Worm (Caenorhabditis elegans) whole organism, late embryonic: ENCODE measurements around the gene cdh-1.
A peak's percentile ranks its signal among the peaks of the same experiment; 100 is the strongest.

Experiments
- C08G9.2 ChIP-seq: sonication (generic microtip); optimal IDR thresholded peaks from 2 replicates; lab custom pipeline; 2016; ENCODE audit warnings: mild to moderate bottlenecking, missing genetic modification characterization, moderate library complexity, missing compliant biosample characterization
- C38D4.7 ChIP-seq: fragments of 200-800 bp; sonication (Bioruptor generic); optimal IDR thresholded peaks from 2 replicates; lab custom pipeline; 2018; ENCODE audit warnings: mild to moderate bottlenecking, missing genetic modification characterization, moderate library complexity, missing compliant biosample characterization
- F13H6.1 ChIP-seq: sonication (generic microtip); optimal IDR thresholded peaks from 2 replicates; lab custom pipeline; 2016; ENCODE audit warnings: missing genetic modification characterization, missing compliant biosample characterization
- K09A11.1 ChIP-seq: sonication (generic microtip); optimal IDR thresholded peaks from 2 replicates; lab custom pipeline; 2017; ENCODE audit warnings: antibody characterized with exemption, mild to moderate bottlenecking, missing genetic modification characterization, missing compliant biosample characterization; ENCODE audit not compliant: insufficient read depth
- ahr-1 ChIP-seq: sonication (generic microtip); optimal IDR thresholded peaks from 2 replicates; lab custom pipeline; 2016; ENCODE audit warnings: missing genetic modification characterization, missing compliant biosample characterization
- ceh-14 ChIP-seq: sonication (generic microtip); optimal IDR thresholded peaks from 2 replicates; lab custom pipeline; 2016; ENCODE audit warnings: missing genotype, missing genetic modification characterization, missing compliant biosample characterization
- ceh-18 ChIP-seq: sonication (generic microtip); optimal IDR thresholded peaks from 2 replicates; lab custom pipeline; 2016; ENCODE audit warnings: missing genetic modification characterization, missing compliant biosample characterization
- ceh-19 ChIP-seq: fragments of 200-800 bp; sonication (Bioruptor generic); optimal IDR thresholded peaks from 2 replicates; lab custom pipeline; 2018; ENCODE audit warnings: mild to moderate bottlenecking, missing genetic modification characterization, missing compliant biosample characterization
- ceh-22 ChIP-seq: sonication (generic microtip); optimal IDR thresholded peaks from 2 replicates; lab custom pipeline; 2017; ENCODE audit warnings: missing biosample characterization, missing genetic modification characterization
- ceh-24 ChIP-seq: sonication (generic microtip); optimal IDR thresholded peaks from 2 replicates; lab custom pipeline; 2016; ENCODE audit warnings: mild to moderate bottlenecking, missing genetic modification characterization, missing compliant biosample characterization
- ceh-30 ChIP-seq: fragments of 150-350 bp; optimal IDR thresholded peaks from 2 replicates; lab custom pipeline; 2014; ENCODE audit warnings: missing biosample characterization, missing genetic modification characterization
- ceh-31 ChIP-seq: sonication (generic microtip); optimal IDR thresholded peaks from 2 replicates; lab custom pipeline; 2016; ENCODE audit warnings: missing genetic modification characterization, missing compliant biosample characterization
- ceh-45 ChIP-seq: fragments of 200-800 bp; sonication (Bioruptor generic); IDR thresholded peaks from 2 replicates; pipeline ENCODE4 v1.3.6; 2022; ENCODE audit warnings: missing genetic modification reagents, missing genetic modification characterization, missing compliant biosample characterization
- ceh-48 ChIP-seq: sonication (generic microtip); optimal IDR thresholded peaks from 2 replicates; lab custom pipeline; 2016; ENCODE audit warnings: missing genetic modification characterization, inconsistent platforms, missing compliant biosample characterization
- ceh-6 ChIP-seq: fragments of 200-800 bp; sonication (Bioruptor generic); optimal IDR thresholded peaks from 2 replicates; lab custom pipeline; 2018; ENCODE audit warnings: mild to moderate bottlenecking, missing genetic modification characterization, missing compliant biosample characterization
- ceh-9 ChIP-seq: sonication (generic microtip); optimal IDR thresholded peaks from 2 replicates; lab custom pipeline; 2016; ENCODE audit warnings: mild to moderate bottlenecking, missing genetic modification characterization, inconsistent platforms, missing compliant biosample characterization
- che-1 ChIP-seq: sonication (generic microtip); optimal IDR thresholded peaks from 2 replicates; lab custom pipeline; 2016; ENCODE audit warnings: mild to moderate bottlenecking, missing genetic modification characterization, missing compliant biosample characterization
- dmd-4 ChIP-seq: sonication (generic microtip); optimal IDR thresholded peaks from 2 replicates; lab custom pipeline; 2016; ENCODE audit warnings: borderline replicate concordance, missing genetic modification characterization, missing compliant biosample characterization
- dve-1 ChIP-seq: sonication (generic microtip); optimal IDR thresholded peaks from 2 replicates; lab custom pipeline; 2017; ENCODE audit warnings: antibody characterized with exemption, mild to moderate bottlenecking, missing genetic modification characterization, missing compliant biosample characterization
- elt-4 ChIP-seq: sonication (generic microtip); optimal IDR thresholded peaks from 2 replicates; lab custom pipeline; 2016; ENCODE audit warnings: missing genetic modification characterization, missing compliant biosample characterization
- ets-4 ChIP-seq: sonication (generic microtip); optimal IDR thresholded peaks from 2 replicates; lab custom pipeline; 2016; ENCODE audit warnings: missing genetic modification characterization, missing compliant biosample characterization
- fkh-10 ChIP-seq: fragments of 150-350 bp; optimal IDR thresholded peaks from 2 replicates; lab custom pipeline; 2014; ENCODE audit warnings: missing biosample characterization, missing genetic modification reagents, missing genetic modification characterization
- fkh-6 ChIP-seq: sonication (generic microtip); optimal IDR thresholded peaks from 2 replicates; lab custom pipeline; 2016; ENCODE audit warnings: missing genetic modification characterization, missing compliant biosample characterization
- gmeb-2 ChIP-seq: sonication (generic microtip); optimal IDR thresholded peaks from 2 replicates; lab custom pipeline; 2016; ENCODE audit warnings: missing genetic modification characterization, inconsistent platforms, missing compliant biosample characterization
- hlh-13 ChIP-seq: fragments of 200-800 bp; sonication (Bioruptor generic); optimal IDR thresholded peaks from 2 replicates; lab custom pipeline; 2018; ENCODE audit warnings: mild to moderate bottlenecking, missing genetic modification characterization, missing compliant biosample characterization
- hlh-15 ChIP-seq: sonication (generic microtip); optimal IDR thresholded peaks from 2 replicates; lab custom pipeline; 2016; ENCODE audit warnings: missing genetic modification characterization, missing compliant biosample characterization
- hlh-30 ChIP-seq: sonication (generic microtip); optimal IDR thresholded peaks from 2 replicates; lab custom pipeline; 2017; ENCODE audit warnings: antibody characterized with exemption, missing genetic modification characterization, missing compliant biosample characterization; ENCODE audit not compliant: insufficient read depth
- hlh-8 ChIP-seq: sonication (generic microtip); optimal IDR thresholded peaks from 2 replicates; lab custom pipeline; 2016; ENCODE audit warnings: missing genotype, missing genetic modification characterization, missing compliant biosample characterization
- lim-6 ChIP-seq: sonication (generic microtip); optimal IDR thresholded peaks from 2 replicates; lab custom pipeline; 2016; ENCODE audit warnings: missing genetic modification characterization, missing compliant biosample characterization
- madf-2 ChIP-seq: sonication (generic microtip); optimal IDR thresholded peaks from 2 replicates; lab custom pipeline; 2017; ENCODE audit warnings: missing genetic modification characterization, missing compliant biosample characterization
- mec-3 ChIP-seq: sonication (generic microtip); optimal IDR thresholded peaks from 2 replicates; lab custom pipeline; 2016; ENCODE audit warnings: borderline replicate concordance, missing genetic modification characterization, missing compliant biosample characterization
- nfya-1 ChIP-seq: sonication (generic microtip); optimal IDR thresholded peaks from 2 replicates; lab custom pipeline; 2017; ENCODE audit warnings: missing genetic modification characterization, mild to moderate bottlenecking, missing compliant biosample characterization, antibody characterized with exemption, moderate library complexity
- nhr-11 ChIP-seq: fragments of 150-350 bp; optimal IDR thresholded peaks from 2 replicates; lab custom pipeline; 2014; ENCODE audit warnings: missing biosample characterization, missing genetic modification characterization
- nhr-232 ChIP-seq: sonication (generic microtip); optimal IDR thresholded peaks from 2 replicates; lab custom pipeline; 2016; ENCODE audit warnings: missing genetic modification characterization, missing compliant biosample characterization
- npax-4 ChIP-seq: sonication (generic microtip); optimal IDR thresholded peaks from 2 replicates; lab custom pipeline; 2016; ENCODE audit warnings: missing genetic modification characterization, missing compliant biosample characterization
- pat-9 ChIP-seq: fragments of 200-800 bp; sonication (Bioruptor generic); optimal IDR thresholded peaks from 2 replicates; lab custom pipeline; 2018; ENCODE audit warnings: mild to moderate bottlenecking, missing genetic modification characterization, moderate library complexity, missing compliant biosample characterization
- pax-1 ChIP-seq: fragments of 150-350 bp; optimal IDR thresholded peaks from 2 replicates; lab custom pipeline; 2014; ENCODE audit warnings: missing biosample characterization, missing genetic modification characterization
- pha-4 ChIP-seq: fragments of 150-350 bp; optimal IDR thresholded peaks from 2 replicates; lab custom pipeline; 2018; ENCODE audit warnings: missing biosample characterization, missing genetic modification reagents, missing genetic modification characterization
- pqm-1 ChIP-seq: sonication (generic microtip); optimal IDR thresholded peaks from 2 replicates; lab custom pipeline; 2016; ENCODE audit warnings: missing genetic modification characterization, missing compliant biosample characterization
- pros-1 ChIP-seq: fragments of 150-350 bp; optimal IDR thresholded peaks from 2 replicates; lab custom pipeline; 2014; ENCODE audit warnings: missing biosample characterization, missing genetic modification reagents, missing genetic modification characterization
- ref-2 ChIP-seq: sonication (generic microtip); optimal IDR thresholded peaks from 2 replicates; lab custom pipeline; 2016; ENCODE audit warnings: missing genetic modification characterization, missing compliant biosample characterization
- rnt-1 ChIP-seq: sonication (generic microtip); optimal IDR thresholded peaks from 2 replicates; lab custom pipeline; 2016; ENCODE audit warnings: missing genetic modification characterization, missing compliant biosample characterization
- sdc-2 ChIP-seq: sonication (generic microtip); optimal IDR thresholded peaks from 2 replicates; lab custom pipeline; 2016; ENCODE audit warnings: missing genotype, missing genetic modification characterization, missing compliant biosample characterization
- sox-2 ChIP-seq: fragments of 200-800 bp; sonication (Bioruptor generic); IDR thresholded peaks from 2 replicates; pipeline ENCODE4 v1.3.6; 2022; ENCODE audit warnings: missing genetic modification reagents, missing genetic modification characterization, missing compliant biosample characterization
- sox-4 ChIP-seq: sonication (generic microtip); optimal IDR thresholded peaks from 2 replicates; lab custom pipeline; 2017; ENCODE audit warnings: mild to moderate bottlenecking, missing genetic modification characterization, inconsistent platforms, missing compliant biosample characterization
- syd-9 ChIP-seq: sonication (generic microtip); optimal IDR thresholded peaks from 2 replicates; lab custom pipeline; 2016; ENCODE audit warnings: mild to moderate bottlenecking, missing genetic modification characterization, moderate library complexity, missing compliant biosample characterization
- tbx-7 ChIP-seq: sonication (generic microtip); optimal IDR thresholded peaks from 2 replicates; lab custom pipeline; 2016; ENCODE audit warnings: missing genotype, missing genetic modification characterization, missing compliant biosample characterization
- ttx-3 ChIP-seq: sonication (generic microtip); optimal IDR thresholded peaks from 2 replicates; lab custom pipeline; 2016; ENCODE audit warnings: missing genetic modification reagents, missing genetic modification characterization, missing compliant biosample characterization
- unc-3 ChIP-seq, 2 experiments: fragments of 200-800 bp in 1 of 2; sonication (Bioruptor generic) in 1 of 2; sonication (generic microtip) in 1 of 2; conservative IDR thresholded peaks in 1 of 2; optimal IDR thresholded peaks in 1 of 2; 2 replicates each; pipeline versions ENCODE4 v1.3.6 to Lab custom; 2016 to 2022; ENCODE audit warnings: missing compliant biosample characterization in 2 of 2, missing genetic modification characterization in 2 of 2, missing genetic modification reagents in 1 of 2
- unc-42 ChIP-seq: sonication (generic microtip); optimal IDR thresholded peaks from 2 replicates; lab custom pipeline; 2016; ENCODE audit warnings: missing genotype, missing genetic modification characterization, missing compliant biosample characterization
- zip-5 ChIP-seq: sonication (generic microtip); optimal IDR thresholded peaks from 2 replicates; lab custom pipeline; 2016; ENCODE audit warnings: missing genetic modification characterization, missing compliant biosample characterization

cdh-1 gene

DNA sequence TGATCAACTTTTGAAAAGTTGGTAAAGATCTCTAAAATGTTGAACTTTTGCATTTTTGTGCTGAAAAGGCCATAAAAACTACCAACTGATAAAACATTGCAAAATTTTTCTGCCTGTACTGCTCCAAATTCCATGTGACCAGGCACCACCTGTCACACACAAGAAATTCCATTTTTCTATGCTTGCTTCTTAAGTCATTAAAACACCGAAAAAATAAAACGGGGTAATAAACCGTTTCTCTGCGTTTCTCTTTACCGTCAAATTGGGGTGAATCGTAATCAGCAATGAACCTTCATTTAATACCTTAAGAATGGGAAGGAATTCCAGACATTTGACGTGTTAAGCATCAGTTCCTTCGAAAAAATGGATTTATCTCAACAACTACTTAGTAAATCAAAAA is 40.5 kb upstream of the cdh-1 start:
- TF ChIP-seq sox-4 (tag; lab: Kevin White, UChicago) (no peak), ahr-1 (no peak)

DNA sequence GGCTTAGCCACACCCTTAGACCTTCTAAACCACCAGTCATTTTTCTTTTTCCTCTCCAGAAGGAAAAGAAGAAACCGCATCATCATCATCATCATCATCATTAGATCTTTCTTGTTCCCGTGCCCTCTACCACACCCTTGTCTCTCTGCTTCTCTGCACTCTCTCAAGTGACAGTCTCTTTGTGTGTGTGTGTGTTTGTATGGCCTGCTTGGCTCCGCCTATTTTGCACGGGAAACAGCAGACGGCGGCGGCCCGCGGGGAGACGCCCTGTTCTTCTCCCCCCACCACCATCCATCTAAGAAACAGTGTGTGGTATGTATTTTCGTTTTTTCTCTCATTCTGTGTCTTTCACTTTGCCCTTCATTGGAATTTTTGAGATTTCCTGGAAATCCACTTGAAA is 38.9 kb upstream of the cdh-1 start:
- TF ChIP-seq hlh-13 (GFP tag; lab: Kevin White, UChicago), result no peak
- TF ChIP-seq che-1 (tag; lab: Kevin White, UChicago), result no peak
- no peak for TF ChIP-seq ceh-18 (tag; lab: Kevin White, UChicago)
- no peak for TF ChIP-seq pha-4 (tag; lab: Kevin White, UChicago)
- TF ChIP-seq hlh-30 (tag; lab: Kevin White, UChicago), result peak; percentile 29
- TF ChIP-seq pax-1 (tag; lab: Kevin White, UChicago), result no peak
- TF ChIP-seq pros-1 (tag; lab: Kevin White, UChicago), result no peak
- no peak for TF ChIP-seq ceh-19 (GFP tag; lab: Kevin White, UChicago)
- TF ChIP-seq fkh-6 (tag; lab: Kevin White, UChicago), result no peak
- TF ChIP-seq pqm-1 (tag; lab: Kevin White, UChicago), result no peak
- peak; percentile 60 for TF ChIP-seq rnt-1 (tag; lab: Kevin White, UChicago)
- TF ChIP-seq gmeb-2 (tag; lab: Kevin White, UChicago), result no peak
- TF ChIP-seq sox-2, result no peak
- TF ChIP-seq sdc-2 (tag; lab: Kevin White, UChicago), result no peak
- TF ChIP-seq ceh-45 (GFP tag; lab: Robert Waterston, UW), result no peak
- no peak for TF ChIP-seq C08G9.2 (tag; lab: Kevin White, UChicago)
- TF ChIP-seq K09A11.1, result no peak
- TF ChIP-seq ceh-22 (tag; lab: Kevin White, UChicago), result no peak
- no peak for TF ChIP-seq ahr-1
- no peak for TF ChIP-seq dmd-4 (tag; lab: Kevin White, UChicago)
- TF ChIP-seq ttx-3 (tag; lab: Kevin White, UChicago), result no peak
- no peak for TF ChIP-seq lim-6 (tag; lab: Kevin White, UChicago)
- no peak for TF ChIP-seq ceh-24
- TF ChIP-seq unc-42 (tag; lab: Kevin White, UChicago), result no peak
- no peak for TF ChIP-seq zip-5 (tag; lab: Kevin White, UChicago)
- TF ChIP-seq hlh-8 (tag; lab: Kevin White, UChicago), result no peak
- TF ChIP-seq tbx-7 (tag; lab: Kevin White, UChicago), result no peak
- TF ChIP-seq ceh-9 (tag; lab: Kevin White, UChicago), result no peak
- TF ChIP-seq nhr-232, result no peak
- no peak for TF ChIP-seq ceh-14 (tag; lab: Kevin White, UChicago)
- TF ChIP-seq unc-3 (GFP tag; conservative IDR thresholded peaks at IDR 0.05; lab: Robert Waterston, UW), result no peak
- no peak for TF ChIP-seq unc-3 (tag; optimal IDR thresholded peaks at IDR 0.05; lab: Kevin White, UChicago)
- TF ChIP-seq npax-4 (tag; lab: Kevin White, UChicago), result no peak
- TF ChIP-seq ets-4 (tag; lab: Kevin White, UChicago), result no peak
- TF ChIP-seq ceh-6 (GFP tag; lab: Kevin White, UChicago), result no peak
- TF ChIP-seq ref-2 (tag; lab: Kevin White, UChicago), result peak; percentile 69
- TF ChIP-seq nhr-11 (tag; lab: Kevin White, UChicago), result no peak
- no peak for TF ChIP-seq madf-2 (tag; lab: Kevin White, UChicago)
- no peak for TF ChIP-seq dve-1 (tag; lab: Kevin White, UChicago)
- peak; percentile 34 for TF ChIP-seq F13H6.1
- TF ChIP-seq ceh-48 (tag; lab: Kevin White, UChicago), result no peak
- no peak for TF ChIP-seq hlh-15 (tag; lab: Kevin White, UChicago)
- peak; percentile 28 for TF ChIP-seq ceh-31 (tag; lab: Kevin White, UChicago)
- no peak for TF ChIP-seq mec-3 (tag; lab: Kevin White, UChicago)
- no peak for TF ChIP-seq pat-9 (tag; lab: Kevin White, UChicago)
- peak; percentile 41 for TF ChIP-seq nfya-1
- TF ChIP-seq syd-9, result no peak
- TF ChIP-seq ceh-30, result no peak
- no peak for TF ChIP-seq elt-4 (tag; lab: Kevin White, UChicago)
- TF ChIP-seq C38D4.7 (GFP tag; lab: Kevin White, UChicago), result no peak
- TF ChIP-seq fkh-10 (GFP tag; lab: Kevin White, UChicago), result no peak
